Worm (Caenorhabditis elegans): ENCODE measurements around the gene die-1.

The die-1 gene

ce11 chrII:10014384-10014783, 53.3 kb downstream of the die-1 start:
- no peak for TF ChIP-seq unc-62 (GFP tag; optimal IDR thresholded peaks at IDR 0.05)

- no peak for TF ChIP-seq unc-62 (GFP tag; optimal IDR thresholded peaks at IDR 0.05)
Measured at ce11 chrII:10012490-10012889, 55.2 kb downstream of the die-1 start.

ce11 chrII:10011733-10012132, 56.0 kb downstream of the die-1 start:
- no peak for TF ChIP-seq unc-62 (GFP tag; optimal IDR thresholded peaks at IDR 0.05)
